Worm (Caenorhabditis elegans) whole organism, late embryonic: ENCODE data around the gene set-9.
A peak's percentile ranks its signal among the peaks of the same experiment; 100 is the strongest.

Experiments
- C08G9.2 ChIP-seq: sonication (generic microtip); optimal IDR thresholded peaks from 2 replicates; lab custom pipeline; 2016; ENCODE audit warnings: mild to moderate bottlenecking, missing genetic modification characterization, moderate library complexity, missing compliant biosample characterization
- F13H6.1 ChIP-seq: sonication (generic microtip); optimal IDR thresholded peaks from 2 replicates; lab custom pipeline; 2016; ENCODE audit warnings: missing genetic modification characterization, missing compliant biosample characterization
- K02D7.2 ChIP-seq: sonication (generic microtip); optimal IDR thresholded peaks from 2 replicates; lab custom pipeline; 2017; ENCODE audit warnings: mild to moderate bottlenecking, missing genetic modification characterization, missing compliant biosample characterization
- K09A11.1 ChIP-seq: sonication (generic microtip); optimal IDR thresholded peaks from 2 replicates; lab custom pipeline; 2017; ENCODE audit warnings: antibody characterized with exemption, mild to moderate bottlenecking, missing genetic modification characterization, missing compliant biosample characterization; ENCODE audit not compliant: insufficient read depth
- ceh-14 ChIP-seq: sonication (generic microtip); optimal IDR thresholded peaks from 2 replicates; lab custom pipeline; 2016; ENCODE audit warnings: missing genotype, missing genetic modification characterization, missing compliant biosample characterization
- ceh-2 ChIP-seq: sonication (generic microtip); optimal IDR thresholded peaks from 2 replicates; lab custom pipeline; 2016; ENCODE audit warnings: missing genotype, missing genetic modification characterization, missing compliant biosample characterization
- ceh-22 ChIP-seq: sonication (generic microtip); optimal IDR thresholded peaks from 2 replicates; lab custom pipeline; 2017; ENCODE audit warnings: missing biosample characterization, missing genetic modification characterization
- ceh-24 ChIP-seq: sonication (generic microtip); optimal IDR thresholded peaks from 2 replicates; lab custom pipeline; 2016; ENCODE audit warnings: mild to moderate bottlenecking, missing genetic modification characterization, missing compliant biosample characterization
- ceh-30 ChIP-seq: fragments of 150-350 bp; optimal IDR thresholded peaks from 2 replicates; lab custom pipeline; 2014; ENCODE audit warnings: missing biosample characterization, missing genetic modification characterization
- ceh-45 ChIP-seq: fragments of 200-800 bp; sonication (Bioruptor generic); IDR thresholded peaks from 2 replicates; pipeline ENCODE4 v1.3.6; 2022; ENCODE audit warnings: missing genetic modification reagents, missing genetic modification characterization, missing compliant biosample characterization
- ceh-48 ChIP-seq: sonication (generic microtip); optimal IDR thresholded peaks from 2 replicates; lab custom pipeline; 2016; ENCODE audit warnings: missing genetic modification characterization, inconsistent platforms, missing compliant biosample characterization
- dmd-4 ChIP-seq: sonication (generic microtip); optimal IDR thresholded peaks from 2 replicates; lab custom pipeline; 2016; ENCODE audit warnings: borderline replicate concordance, missing genetic modification characterization, missing compliant biosample characterization
- elt-4 ChIP-seq: sonication (generic microtip); optimal IDR thresholded peaks from 2 replicates; lab custom pipeline; 2016; ENCODE audit warnings: missing genetic modification characterization, missing compliant biosample characterization
- ets-4 ChIP-seq: sonication (generic microtip); optimal IDR thresholded peaks from 2 replicates; lab custom pipeline; 2016; ENCODE audit warnings: missing genetic modification characterization, missing compliant biosample characterization
- eyg-1 ChIP-seq: sonication (generic microtip); optimal IDR thresholded peaks from 2 replicates; lab custom pipeline; 2016; ENCODE audit warnings: missing genotype, missing genetic modification characterization, missing compliant biosample characterization
- fax-1 ChIP-seq: sonication (generic microtip); optimal IDR thresholded peaks from 2 replicates; lab custom pipeline; 2016; ENCODE audit warnings: missing genotype, missing genetic modification characterization, missing compliant biosample characterization
- hlh-13 ChIP-seq: fragments of 200-800 bp; sonication (Bioruptor generic); optimal IDR thresholded peaks from 2 replicates; lab custom pipeline; 2018; ENCODE audit warnings: mild to moderate bottlenecking, missing genetic modification characterization, missing compliant biosample characterization
- hlh-6 ChIP-seq: sonication (generic microtip); optimal IDR thresholded peaks from 2 replicates; lab custom pipeline; 2016; ENCODE audit warnings: missing genotype, missing genetic modification characterization, missing compliant biosample characterization
- lim-6 ChIP-seq: sonication (generic microtip); optimal IDR thresholded peaks from 2 replicates; lab custom pipeline; 2016; ENCODE audit warnings: missing genetic modification characterization, missing compliant biosample characterization
- madf-2 ChIP-seq: sonication (generic microtip); optimal IDR thresholded peaks from 2 replicates; lab custom pipeline; 2017; ENCODE audit warnings: missing genetic modification characterization, missing compliant biosample characterization
- nhr-11 ChIP-seq: fragments of 150-350 bp; optimal IDR thresholded peaks from 2 replicates; lab custom pipeline; 2014; ENCODE audit warnings: missing biosample characterization, missing genetic modification characterization
- pax-1 ChIP-seq: fragments of 150-350 bp; optimal IDR thresholded peaks from 2 replicates; lab custom pipeline; 2014; ENCODE audit warnings: missing biosample characterization, missing genetic modification characterization
- pha-2 ChIP-seq: sonication (generic microtip); optimal IDR thresholded peaks from 2 replicates; lab custom pipeline; 2017; ENCODE audit warnings: mild to moderate bottlenecking, missing genetic modification characterization, missing compliant biosample characterization
- pha-4 ChIP-seq: fragments of 150-350 bp; optimal IDR thresholded peaks from 2 replicates; lab custom pipeline; 2018; ENCODE audit warnings: missing biosample characterization, missing genetic modification reagents, missing genetic modification characterization
- pros-1 ChIP-seq: fragments of 150-350 bp; optimal IDR thresholded peaks from 2 replicates; lab custom pipeline; 2014; ENCODE audit warnings: missing biosample characterization, missing genetic modification reagents, missing genetic modification characterization
- rnt-1 ChIP-seq: sonication (generic microtip); optimal IDR thresholded peaks from 2 replicates; lab custom pipeline; 2016; ENCODE audit warnings: missing genetic modification characterization, missing compliant biosample characterization
- sdc-2 ChIP-seq: sonication (generic microtip); optimal IDR thresholded peaks from 2 replicates; lab custom pipeline; 2016; ENCODE audit warnings: missing genotype, missing genetic modification characterization, missing compliant biosample characterization
- sox-2 ChIP-seq: fragments of 200-800 bp; sonication (Bioruptor generic); IDR thresholded peaks from 2 replicates; pipeline ENCODE4 v1.3.6; 2022; ENCODE audit warnings: missing genetic modification reagents, missing genetic modification characterization, missing compliant biosample characterization
- sox-4 ChIP-seq: sonication (generic microtip); optimal IDR thresholded peaks from 2 replicates; lab custom pipeline; 2017; ENCODE audit warnings: mild to moderate bottlenecking, missing genetic modification characterization, inconsistent platforms, missing compliant biosample characterization
- syd-9 ChIP-seq: sonication (generic microtip); optimal IDR thresholded peaks from 2 replicates; lab custom pipeline; 2016; ENCODE audit warnings: mild to moderate bottlenecking, missing genetic modification characterization, moderate library complexity, missing compliant biosample characterization
- ttx-3 ChIP-seq: sonication (generic microtip); optimal IDR thresholded peaks from 2 replicates; lab custom pipeline; 2016; ENCODE audit warnings: missing genetic modification reagents, missing genetic modification characterization, missing compliant biosample characterization
- unc-42 ChIP-seq: sonication (generic microtip); optimal IDR thresholded peaks from 2 replicates; lab custom pipeline; 2016; ENCODE audit warnings: missing genotype, missing genetic modification characterization, missing compliant biosample characterization

set-9 gene

DNA sequence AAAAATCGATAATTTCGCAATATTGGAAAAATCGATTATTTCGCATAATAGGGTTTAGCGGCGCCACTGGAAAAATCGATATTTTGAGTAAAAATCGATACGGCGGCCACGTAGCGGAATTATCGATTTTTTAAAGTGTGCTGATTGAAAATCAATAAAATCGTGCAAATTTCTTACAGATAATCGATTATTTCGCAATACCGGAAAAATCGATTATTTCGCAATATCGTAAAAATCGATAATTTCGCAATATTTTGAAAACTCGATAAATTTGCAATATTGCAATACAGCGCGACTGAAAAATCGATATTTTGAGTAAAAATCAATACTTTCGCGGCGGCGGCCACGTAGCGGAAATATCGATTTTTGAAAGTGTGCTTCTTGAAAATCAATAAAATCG lies 9.9 kb downstream of the set-9 start:
- TF ChIP-seq elt-4: no peak
- TF ChIP-seq sox-4 (tag; lab: Kevin White, UChicago): no peak
- peak; percentile 40 for TF ChIP-seq ceh-48 (tag; lab: Kevin White, UChicago)

ce11 chrIV:4318056-4318455 lies 10.4 kb downstream of the set-9 start:
- no peak for TF ChIP-seq ceh-30 (tag; lab: Kevin White, UChicago)
- TF ChIP-seq K02D7.2 (tag; lab: Kevin White, UChicago): no peak
- TF ChIP-seq ceh-2 (tag; lab: Kevin White, UChicago): no peak
- TF ChIP-seq unc-42 (tag; lab: Kevin White, UChicago): no peak
- no peak for TF ChIP-seq ceh-24 (tag; lab: Kevin White, UChicago)
- no peak for TF ChIP-seq ceh-48 (tag; lab: Kevin White, UChicago)
- no peak for TF ChIP-seq F13H6.1 (tag; lab: Kevin White, UChicago)
- TF ChIP-seq sdc-2 (tag; lab: Kevin White, UChicago): no peak
- no peak for TF ChIP-seq K09A11.1 (tag; lab: Kevin White, UChicago)
- TF ChIP-seq hlh-13: no peak
- no peak for TF ChIP-seq fax-1 (tag; lab: Kevin White, UChicago)
- no peak for TF ChIP-seq C08G9.2 (tag; lab: Kevin White, UChicago)
- TF ChIP-seq ets-4 (tag; lab: Kevin White, UChicago): no peak
- TF ChIP-seq hlh-6 (tag; lab: Kevin White, UChicago): no peak
- TF ChIP-seq dmd-4 (tag; lab: Kevin White, UChicago): no peak
- TF ChIP-seq eyg-1 (tag; lab: Kevin White, UChicago): no peak
- TF ChIP-seq ceh-45 (GFP tag; lab: Robert Waterston, UW): no peak
- no peak for TF ChIP-seq ceh-14 (tag; lab: Kevin White, UChicago)
- no peak for TF ChIP-seq elt-4
- TF ChIP-seq ceh-22 (tag; lab: Kevin White, UChicago): no peak

DNA sequence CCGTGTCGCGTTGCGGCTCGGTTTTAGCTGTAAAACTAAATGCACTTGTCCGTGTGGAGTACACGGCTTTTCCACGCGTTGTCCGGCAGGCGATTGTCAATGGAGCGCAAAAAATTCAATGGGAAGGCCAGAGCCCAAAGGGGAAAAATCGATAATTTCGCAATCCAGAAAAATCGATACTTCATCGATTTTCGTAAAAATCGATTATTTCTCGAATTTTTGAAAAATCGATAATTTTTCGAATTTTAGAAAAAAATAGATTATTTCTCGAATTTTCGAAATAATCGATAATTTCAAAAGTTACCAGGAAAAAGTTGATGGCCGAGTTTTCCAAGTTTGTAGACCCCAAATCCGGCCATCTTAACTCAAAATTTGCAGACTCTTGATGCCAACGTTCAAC lies 11.8 kb downstream of the set-9 start:
- TF ChIP-seq hlh-13: no peak
- TF ChIP-seq syd-9 (tag; lab: Kevin White, UChicago): no peak

DNA sequence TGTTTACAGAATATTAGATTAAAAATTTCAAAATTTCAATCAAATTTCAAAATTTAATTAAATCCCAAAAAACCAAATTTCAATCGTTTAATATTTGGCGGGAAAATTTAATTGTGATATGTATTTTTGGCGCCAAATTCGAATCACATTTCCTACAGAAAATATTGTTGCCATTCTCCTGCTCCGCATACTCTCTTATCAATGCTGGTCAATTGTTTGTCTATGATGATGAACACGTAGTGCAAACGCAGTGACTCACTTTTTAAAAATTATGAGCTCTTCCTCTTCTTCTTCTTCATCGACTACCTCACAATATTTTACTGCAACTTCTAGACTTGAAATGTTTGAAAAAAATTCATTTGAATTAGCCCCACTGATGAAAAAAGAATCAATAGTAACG lies 18.7 kb downstream of the set-9 start, which contains the start of gene trpl-2:
Gene trpl-2 (plus strand): TSS at position 210 of the 400 bp plus-strand sequence.
- TF ChIP-seq madf-2 (tag; lab: Kevin White, UChicago): no peak

- TF ChIP-seq lim-6 (tag; lab: Kevin White, UChicago) (no peak), rnt-1 (tag; lab: Kevin White, UChicago) (no peak), sdc-2 (tag; lab: Kevin White, UChicago) (no peak), sox-2 (GFP tag; lab: Robert Waterston, UW) (no peak), pha-4 (tag; lab: Kevin White, UChicago) (no peak), pha-2 (tag; lab: Kevin White, UChicago) (no peak), ceh-24 (tag; lab: Kevin White, UChicago) (no peak), pros-1 (tag; lab: Kevin White, UChicago) (no peak), pax-1 (tag; lab: Kevin White, UChicago) (no peak), ttx-3 (tag; lab: Kevin White, UChicago) (no peak), hlh-6 (tag; lab: Kevin White, UChicago) (no peak), nhr-11 (tag; lab: Kevin White, UChicago) (no peak)
These were observed 28.6 kb downstream of the set-9 start, which contains the start of the genes W03B1.3 and oac-51 for ce11 chrIV:4336139-4336851. Gene W03B1.3 (minus strand): TSS chrIV:4336239. Gene oac-51 (plus strand): TSS chrIV:4336801.
